Fruit fly (Drosophila melanogaster) Kc167 (cell line): ENCODE data around the gene CG31928.

Experiments
- Myc ChIP-seq: fragments of >200 bp; optimal IDR thresholded peaks from 2 replicates; lab custom pipeline; 2017; ENCODE audit warnings: missing external identifiers
- Sin3A ChIP-seq: fragments of >200 bp; optimal IDR thresholded peaks from 2 replicates; lab custom pipeline; 2018; ENCODE audit warnings: missing external identifiers
- h ChIP-seq: fragments of >200 bp; optimal IDR thresholded peaks from 3 replicates; lab custom pipeline; 2018; ENCODE audit warnings: missing external identifiers
- insv ChIP-seq: fragments of >200 bp; optimal IDR thresholded peaks from 3 replicates; lab custom pipeline; 2018; ENCODE audit warnings: missing external identifiers
- psq ChIP-seq: fragments of >200 bp; optimal IDR thresholded peaks from 2 replicates; lab custom pipeline; 2017; ENCODE audit warnings: missing external identifiers
- ttk ChIP-seq: sonication (Bioruptor generic); optimal IDR thresholded peaks from 2 replicates; lab custom pipeline; 2017; ENCODE audit warnings: missing external identifiers

The CG31928 gene

DNA sequence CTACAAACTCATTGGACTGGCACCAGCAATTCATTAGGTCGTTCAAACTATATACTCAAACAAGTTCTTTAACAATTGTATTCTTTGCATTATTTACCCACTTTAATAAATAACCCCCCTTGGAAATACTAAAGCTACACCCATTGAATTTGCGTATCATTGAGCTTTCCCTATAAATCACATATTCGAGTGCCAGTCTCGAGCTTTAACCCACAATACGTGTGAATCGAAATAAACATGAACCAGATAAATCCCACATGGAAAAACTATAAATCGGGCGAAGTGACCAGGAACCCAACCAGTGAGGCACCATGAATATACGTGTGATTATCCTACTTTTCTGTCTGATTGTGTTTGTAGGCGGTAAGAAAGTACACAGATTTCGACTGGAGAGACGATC, 4.8 kb downstream of the CG31928 start, which contains the start of gene CG31661:
Gene CG31661, plus strand, starts transcription at position 301 of the 400 bp plus-strand sequence.
- TF ChIP-seq ttk (no peak), Sin3A (lab: Kevin White, UChicago) (no peak), h (lab: Kevin White, UChicago) (no peak), insv (lab: Kevin White, UChicago) (no peak), Myc (lab: Kevin White, UChicago) (no peak), psq (lab: Kevin White, UChicago) (no peak)

DNA sequence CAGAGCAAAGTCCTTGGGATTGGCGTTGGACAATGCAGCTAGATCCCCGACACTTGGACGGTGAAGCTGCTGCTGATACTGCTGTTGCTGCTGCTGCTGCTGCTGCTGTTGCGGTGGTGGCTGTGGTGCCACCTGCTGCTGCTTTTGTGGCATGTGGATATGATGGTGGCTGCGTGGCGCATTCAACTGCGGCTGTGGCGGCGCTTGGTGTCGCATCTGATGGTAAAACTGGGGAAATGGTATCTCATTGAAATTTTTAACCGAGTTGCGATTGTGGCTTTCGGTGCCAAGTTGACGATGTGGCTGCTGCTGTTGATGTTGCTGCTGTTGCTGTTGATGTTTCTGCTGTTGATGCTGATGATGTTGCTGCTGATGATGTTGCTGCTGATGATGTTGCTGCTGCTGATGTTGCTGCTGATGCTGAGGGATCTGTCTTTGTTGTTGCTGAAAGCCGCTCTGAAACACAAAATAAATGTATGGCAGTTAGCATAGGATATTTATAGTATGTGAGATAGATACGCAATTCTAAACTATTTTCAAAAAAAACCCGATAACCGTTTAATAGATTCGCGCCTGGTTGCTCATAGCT, 7.0 kb downstream of the CG31928 start:
- TF ChIP-seq h (lab: Kevin White, UChicago) (no peak), psq (lab: Kevin White, UChicago) (no peak), insv (lab: Kevin White, UChicago) (no peak), ttk (no peak), Myc (lab: Kevin White, UChicago) (no peak), Sin3A (lab: Kevin White, UChicago) (no peak)

DNA sequence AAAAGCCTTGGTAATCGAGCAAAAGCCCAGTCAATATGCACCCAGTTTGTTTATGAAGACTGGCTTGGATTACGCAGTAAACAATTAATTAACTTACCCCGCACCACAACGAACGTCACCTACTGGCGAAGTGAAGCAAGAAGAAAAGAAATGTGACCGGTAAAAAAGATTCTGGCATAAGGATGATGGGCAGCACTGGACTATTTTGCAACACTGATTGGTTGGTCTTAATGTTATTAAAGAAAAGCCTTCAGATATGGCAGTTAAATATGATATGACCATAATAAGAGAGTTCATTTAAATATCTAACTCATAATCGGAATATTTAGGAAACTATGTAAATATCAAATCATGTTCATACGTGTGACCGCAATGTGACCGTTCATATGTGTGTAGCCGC, 8.2 kb downstream of the CG31928 start, which contains the start of gene CG18131:
Gene CG18131, minus strand, starts transcription at position 297 of the 400 bp plus-strand sequence.
- TF ChIP-seq Myc (lab: Kevin White, UChicago), result no peak
- no peak for TF ChIP-seq ttk

DNA sequence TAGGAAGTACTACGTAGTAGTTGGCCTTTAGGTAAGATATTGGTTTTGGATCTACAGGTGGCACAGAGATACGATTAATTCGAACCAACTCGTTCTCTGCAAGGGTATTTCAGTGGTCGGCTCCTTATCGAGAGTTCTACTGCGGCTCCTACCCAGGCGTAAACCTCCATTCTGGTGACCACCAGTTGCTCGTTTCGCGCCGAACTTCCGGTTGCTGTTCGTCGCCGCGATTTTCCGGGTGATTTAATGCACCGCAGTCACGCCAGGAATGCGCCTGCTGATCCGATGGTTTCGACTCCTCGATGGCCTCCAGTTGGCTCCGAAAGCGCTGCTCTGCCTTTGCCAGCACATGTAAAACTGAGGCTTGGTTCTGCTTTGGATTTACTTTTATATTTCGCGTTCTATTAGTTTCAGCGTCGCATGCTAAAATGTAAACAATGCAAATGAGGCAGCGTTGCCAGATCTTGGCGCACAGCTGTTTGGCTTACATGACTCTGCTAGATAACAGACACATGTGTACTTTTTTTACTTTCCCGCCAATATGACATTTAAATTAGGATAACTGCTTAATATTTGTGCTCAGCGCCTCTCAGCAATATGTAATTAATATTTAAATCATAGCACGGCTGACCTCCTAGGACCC, 10.5 kb downstream of the CG31928 start, which contains the start of gene CG7420:
Gene CG7420, minus strand, starts transcription at position 446 of the 643 bp plus-strand sequence.
- TF ChIP-seq psq (lab: Kevin White, UChicago) (no peak), h (lab: Kevin White, UChicago) (no peak), insv (lab: Kevin White, UChicago) (no peak), Myc (lab: Kevin White, UChicago) (no peak), ttk (no peak), Sin3A (lab: Kevin White, UChicago) (no peak)

DNA sequence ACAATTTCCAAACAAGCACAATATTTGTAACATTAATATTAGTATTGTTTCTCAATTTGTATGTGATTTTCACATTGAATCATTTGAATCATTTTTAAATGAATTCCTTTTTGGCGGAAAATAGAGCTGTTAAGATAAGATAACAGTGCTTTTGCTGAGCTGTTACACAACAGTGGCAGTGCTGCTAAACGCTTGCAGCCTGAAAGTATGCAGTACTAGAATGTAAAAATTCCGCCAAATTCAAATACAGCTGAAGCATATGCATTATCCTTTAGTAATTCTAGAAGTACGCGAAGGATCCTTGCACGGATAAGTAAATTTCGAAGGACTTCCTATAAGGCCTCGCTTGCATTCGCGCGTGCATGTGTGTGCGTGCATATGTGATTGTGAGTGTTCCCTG, 12.2 kb downstream of the CG31928 start:
- TF ChIP-seq h (lab: Kevin White, UChicago) (no peak), ttk (no peak), Sin3A (lab: Kevin White, UChicago) (no peak), Myc (lab: Kevin White, UChicago) (no peak), insv (lab: Kevin White, UChicago) (no peak), psq (lab: Kevin White, UChicago) (no peak)

DNA sequence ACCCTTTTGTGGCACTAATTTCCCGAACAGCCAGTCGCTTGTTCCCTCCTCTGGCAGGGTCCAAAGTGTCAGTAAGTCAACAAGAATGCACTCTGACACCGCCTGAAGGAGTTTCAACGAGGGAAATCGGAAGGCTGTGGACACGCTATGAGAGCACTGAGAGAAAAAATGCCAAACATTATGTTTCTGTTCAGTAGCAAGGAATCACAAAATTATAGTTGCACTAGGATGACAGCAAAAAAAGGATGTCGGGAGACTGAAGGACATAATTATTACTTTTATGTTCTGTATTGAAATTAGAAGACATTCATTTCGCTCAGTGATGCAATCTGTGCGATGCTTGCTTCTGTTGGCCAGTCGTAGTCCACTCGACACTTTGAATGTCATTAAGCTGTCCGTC, 17.7 kb downstream of the CG31928 start:
- TF ChIP-seq ttk, result no peak
- no peak for TF ChIP-seq Sin3A (lab: Kevin White, UChicago)
- no peak for TF ChIP-seq h (lab: Kevin White, UChicago)
- TF ChIP-seq psq (lab: Kevin White, UChicago), result no peak
- TF ChIP-seq Myc (lab: Kevin White, UChicago), result no peak
- TF ChIP-seq insv (lab: Kevin White, UChicago), result no peak

DNA sequence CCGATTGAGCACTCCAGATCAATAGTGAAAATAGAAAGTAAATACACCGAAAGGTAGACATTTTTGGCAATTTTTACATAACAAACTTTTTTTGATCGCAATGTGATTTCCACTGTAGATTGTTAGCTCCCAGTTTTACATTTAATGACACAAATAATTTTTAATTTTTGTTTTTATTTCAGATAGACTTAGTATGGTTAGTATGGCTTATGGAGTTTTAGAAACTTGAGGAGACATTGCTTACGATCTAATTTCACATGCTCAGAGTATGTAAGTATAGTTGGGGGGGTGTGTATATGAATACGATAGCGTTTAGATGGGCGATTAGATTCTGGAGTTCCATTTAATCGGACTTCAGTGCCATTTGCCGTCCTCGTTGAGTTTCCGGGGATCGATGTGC, 25.3 kb downstream of the CG31928 start, which contains the start of gene CG18132:
Gene CG18132, minus strand, starts transcription at position 101 of the 400 bp plus-strand sequence.
- TF ChIP-seq insv (lab: Kevin White, UChicago) (no peak), ttk (no peak), Myc (lab: Kevin White, UChicago) (no peak), psq (lab: Kevin White, UChicago) (no peak), Sin3A (lab: Kevin White, UChicago) (no peak), h (lab: Kevin White, UChicago) (no peak)

DNA sequence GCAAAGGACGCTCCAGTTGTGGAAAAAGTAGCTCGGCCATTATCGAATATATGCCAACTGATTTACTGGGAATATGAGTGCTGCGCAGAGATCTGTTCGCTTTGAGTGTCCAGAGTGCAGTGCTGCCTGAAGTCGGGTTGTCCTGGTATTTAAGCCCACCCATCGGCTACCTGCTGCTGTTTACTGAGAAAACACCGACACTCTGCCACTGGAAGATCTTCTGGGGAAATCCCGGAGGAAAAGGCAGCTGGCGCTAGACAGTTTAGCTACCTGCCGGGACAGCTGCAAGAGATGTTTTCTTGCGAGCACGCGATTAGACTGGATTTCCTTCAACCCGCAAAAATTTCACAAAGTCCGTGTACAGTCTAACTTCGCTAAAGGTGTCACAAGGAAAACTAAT, 25.9 kb downstream of the CG31928 start, which contains the start of gene halo:
Gene halo, minus strand, starts transcription at position 127 of the 400 bp plus-strand sequence.
- TF ChIP-seq ttk, result no peak
- TF ChIP-seq insv (lab: Kevin White, UChicago), result no peak
- no peak for TF ChIP-seq h (lab: Kevin White, UChicago)
- no peak for TF ChIP-seq Sin3A (lab: Kevin White, UChicago)
- TF ChIP-seq Myc (lab: Kevin White, UChicago), result no peak
- no peak for TF ChIP-seq psq (lab: Kevin White, UChicago)

DNA sequence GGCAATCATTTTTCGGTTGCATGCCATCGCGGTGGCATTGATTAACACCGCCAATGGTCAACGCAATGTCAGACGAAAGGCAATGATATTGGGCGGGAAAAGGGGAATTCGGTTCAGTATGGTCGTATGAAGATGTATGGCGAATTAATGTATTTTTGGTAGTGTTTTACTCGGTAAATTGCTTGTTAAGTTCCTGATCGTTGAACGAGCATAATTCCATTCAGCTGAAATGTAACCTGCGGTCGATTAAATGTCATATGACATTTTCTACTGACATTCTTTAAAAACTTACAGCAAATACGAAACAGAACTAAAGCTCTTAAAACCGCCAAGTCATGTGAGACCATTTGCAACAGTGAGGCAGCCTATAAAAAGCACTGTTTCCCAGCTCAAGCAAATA, 28.1 kb downstream of the CG31928 start, which contains the start of gene Or22a:
Gene Or22a, plus strand, starts transcription at position 301 of the 400 bp plus-strand sequence.
- no peak for TF ChIP-seq ttk
- TF ChIP-seq Sin3A (lab: Kevin White, UChicago), result no peak
- no peak for TF ChIP-seq insv (lab: Kevin White, UChicago)
- no peak for TF ChIP-seq psq (lab: Kevin White, UChicago)
- no peak for TF ChIP-seq h (lab: Kevin White, UChicago)
- no peak for TF ChIP-seq Myc (lab: Kevin White, UChicago)

DNA sequence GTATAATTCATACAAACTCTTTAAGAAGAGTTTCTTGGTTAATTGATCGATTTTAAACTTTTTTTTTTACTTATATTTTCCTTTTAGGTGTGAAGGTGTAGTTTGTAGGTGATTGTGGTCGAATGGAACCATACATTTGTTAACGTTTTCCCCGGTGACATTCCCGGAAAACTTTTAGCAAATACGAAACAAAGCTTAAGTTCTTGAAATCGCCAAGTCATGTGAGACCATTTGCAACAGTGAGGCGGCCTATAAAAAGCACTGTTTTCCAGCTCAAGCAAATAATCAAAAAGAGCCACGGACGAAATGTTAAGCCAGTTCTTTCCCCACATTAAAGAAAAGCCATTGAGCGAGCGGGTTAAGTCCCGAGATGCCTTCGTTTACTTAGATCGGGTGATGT, 30.3 kb downstream of the CG31928 start, which contains the start of gene Or22b:
Gene Or22b, plus strand, starts transcription at position 301 of the 400 bp plus-strand sequence.
- no peak for TF ChIP-seq Myc (lab: Kevin White, UChicago)
- no peak for TF ChIP-seq Sin3A (lab: Kevin White, UChicago)
- TF ChIP-seq h (lab: Kevin White, UChicago), result no peak
- TF ChIP-seq ttk, result no peak
- no peak for TF ChIP-seq psq (lab: Kevin White, UChicago)
- no peak for TF ChIP-seq insv (lab: Kevin White, UChicago)

DNA sequence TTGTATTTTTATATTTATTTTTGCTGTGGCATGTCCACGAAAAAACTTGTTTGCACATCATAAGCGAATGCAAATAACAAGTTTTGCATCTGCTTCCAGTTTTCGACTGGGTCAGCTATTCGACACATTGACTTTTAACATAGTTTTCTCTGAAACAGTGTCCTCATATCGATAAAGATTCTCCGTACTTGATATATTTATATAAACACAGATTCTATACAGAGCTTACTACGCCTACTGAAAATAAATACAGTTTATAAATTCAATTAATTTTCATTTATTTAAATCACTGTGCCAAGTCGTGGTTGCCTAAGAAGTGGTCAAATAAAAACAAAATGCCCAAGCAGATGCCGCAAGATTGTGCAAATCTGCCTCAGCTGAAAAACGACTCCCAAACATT, 43.1 kb downstream of the CG31928 start:
- TF ChIP-seq ttk, result no peak
- no peak for TF ChIP-seq Sin3A (lab: Kevin White, UChicago)
- TF ChIP-seq Myc (lab: Kevin White, UChicago), result no peak
- no peak for TF ChIP-seq h (lab: Kevin White, UChicago)
- TF ChIP-seq psq (lab: Kevin White, UChicago), result no peak
- TF ChIP-seq insv (lab: Kevin White, UChicago), result no peak
